Worm (Caenorhabditis elegans): ENCODE results near the gene F49E12.12.

DNA sequence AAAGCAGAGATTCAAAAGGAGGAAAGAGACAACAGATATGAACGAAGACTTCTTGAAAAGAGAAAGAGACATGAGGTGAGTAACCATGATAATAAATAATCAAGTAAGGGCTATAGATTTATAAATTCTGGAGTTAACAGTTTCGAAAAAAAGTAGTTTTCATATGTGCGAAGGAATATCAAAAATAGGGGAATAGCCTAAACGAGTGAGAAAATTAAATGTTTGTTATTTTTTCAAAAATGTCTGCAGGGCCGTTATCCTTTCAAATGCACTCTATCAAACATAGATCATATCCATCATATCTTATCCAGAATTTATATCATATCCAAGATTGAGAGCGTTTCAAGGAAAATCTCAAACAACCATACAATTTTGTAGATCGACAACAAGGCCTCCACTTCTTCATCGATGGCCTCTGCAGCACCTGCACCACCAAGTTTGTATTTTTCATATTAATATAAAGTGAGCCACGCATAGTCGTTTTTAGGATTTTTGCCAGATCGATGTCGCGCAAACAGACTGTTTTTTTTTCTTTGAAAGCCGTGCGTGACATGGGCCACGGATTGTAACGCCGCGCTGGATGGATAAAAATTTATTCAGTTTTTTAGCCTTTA is 39.6 kb downstream of the F49E12.12 start:
- no peak for TF ChIP-seq pes-1 (GFP tag; IDR thresholded peaks at IDR 0.05)
- TF ChIP-seq tbx-11 (GFP tag; IDR thresholded peaks at IDR 0.05), result no peak
- no peak for TF ChIP-seq tbx-37 (GFP tag; conservative IDR thresholded peaks at IDR 0.05)
- no peak for TF ChIP-seq ama-1 (optimal IDR thresholded peaks at IDR 0.05)
- no peak for TF ChIP-seq flt-1 (GFP tag; IDR thresholded peaks at IDR 0.05)
- no peak for TF ChIP-seq scrt-1 (GFP tag; IDR thresholded peaks at IDR 0.05)
- TF ChIP-seq F13C5.2 (tag; optimal IDR thresholded peaks at IDR 0.05), result no peak

Data from whole organism, early embryonic.